Worm (Caenorhabditis elegans): Measurements from ENCODE around the gene gkow-1.

DNA sequence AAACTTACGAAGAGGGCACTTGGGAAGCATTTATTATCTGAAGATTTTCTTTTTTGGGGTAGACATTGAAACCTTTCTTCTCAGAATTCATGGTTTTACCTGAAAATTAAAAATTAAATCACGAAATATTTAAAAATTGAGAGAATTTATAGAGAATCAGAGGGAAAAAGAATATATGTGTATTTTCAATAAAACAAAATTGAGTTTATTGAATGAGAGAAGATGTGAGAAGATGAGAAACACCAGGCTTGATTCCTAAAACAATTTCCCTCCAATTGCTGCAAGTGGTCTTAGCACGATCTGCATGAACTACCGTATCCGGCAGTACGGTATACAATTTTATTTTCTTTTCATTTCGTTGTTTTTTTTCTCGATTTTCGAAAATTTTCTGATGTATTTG is 870 bp upstream of the gkow-1 start, which contains the start of gene R11A8.1:
- TF ChIP-seq F39B2.1 (GFP tag; IDR thresholded peaks at IDR 0.05), result no peak
- TF ChIP-seq snpc-4 (GFP tag; optimal IDR thresholded peaks at IDR 0.05), result no peak
- TF ChIP-seq snpc-4 (tag; optimal IDR thresholded peaks at IDR 0.05), result no peak
- TF ChIP-seq ama-1 (optimal IDR thresholded peaks at IDR 0.05), result no peak
- no peak for TF ChIP-seq ama-1 (GFP tag; optimal IDR thresholded peaks at IDR 0.05)
- TF ChIP-seq hmg-1.2 (GFP tag; IDR thresholded peaks at IDR 0.05), result no peak
